Worm (Caenorhabditis elegans) whole organism, L4 larva: ENCODE measurements around the gene bcat-1.

Experiments
- F10B5.3 ChIP-seq: sonication (generic microtip); optimal IDR thresholded peaks from 2 replicates; lab custom pipeline; 2016; ENCODE audit warnings: mild to moderate bottlenecking, missing genetic modification characterization, missing compliant biosample characterization
- F37D6.2 ChIP-seq: sonication (generic microtip); optimal IDR thresholded peaks from 2 replicates; lab custom pipeline; 2016; ENCODE audit warnings: mild to moderate bottlenecking, missing genetic modification characterization, missing compliant biosample characterization
- F49E8.2 ChIP-seq: sonication (generic microtip); optimal IDR thresholded peaks from 2 replicates; lab custom pipeline; 2016; ENCODE audit warnings: missing compliant biosample characterization, mild to moderate bottlenecking, missing genetic modification characterization, borderline replicate concordance
- R02D3.7 ChIP-seq: fragments of 150-350 bp; sonication (generic microtip); optimal IDR thresholded peaks from 3 replicates; lab custom pipeline; 2014; ENCODE audit warnings: missing biosample characterization, missing genetic modification characterization
- Y48G9A.11 ChIP-seq: fragments of 200-800 bp; sonication (Bioruptor generic); IDR thresholded peaks from 2 replicates; pipeline ENCODE4 v1.3.6; 2022; ENCODE audit warnings: missing genetic modification reagents, missing genetic modification characterization, missing compliant biosample characterization
- Y5F2A.4 ChIP-seq: fragments of 200-800 bp; sonication (Bioruptor generic); optimal IDR thresholded peaks from 2 replicates; lab custom pipeline; 2018; ENCODE audit warnings: mild to moderate bottlenecking, missing genetic modification characterization, missing compliant biosample characterization
- aly-2 ChIP-seq: sonication (generic microtip); optimal IDR thresholded peaks from 2 replicates; lab custom pipeline; 2018; ENCODE audit warnings: missing biosample characterization, missing genetic modification characterization
- ama-1 ChIP-seq: fragments of 150-350 bp; optimal IDR thresholded peaks from 2 replicates; lab custom pipeline; 2014; ENCODE audit warnings: inconsistent platforms, mixed read lengths
- ceh-20 ChIP-seq: fragments of 200-800 bp; sonication (Bioruptor generic); IDR thresholded peaks from 2 replicates; pipeline ENCODE4 v1.3.6; 2022; ENCODE audit warnings: missing genetic modification reagents, missing genetic modification characterization, missing compliant biosample characterization
- ceh-28 ChIP-seq: fragments of 150-350 bp; optimal IDR thresholded peaks from 2 replicates; lab custom pipeline; 2014; ENCODE audit warnings: missing biosample characterization, missing genetic modification reagents, missing genetic modification characterization
- ceh-44 ChIP-seq: fragments of 200-800 bp; sonication (Bioruptor generic); IDR thresholded peaks from 2 replicates; pipeline ENCODE4 v1.3.6; 2022; ENCODE audit warnings: missing genetic modification reagents, missing genetic modification characterization, missing compliant biosample characterization
- ceh-62 ChIP-seq: sonication (generic microtip); optimal IDR thresholded peaks from 2 replicates; lab custom pipeline; 2017; ENCODE audit warnings: missing biosample characterization, missing genetic modification characterization
- ctbp-1 ChIP-seq: fragments of 200-800 bp; sonication (Bioruptor generic); IDR thresholded peaks from 2 replicates; pipeline ENCODE4 v1.3.6; 2022; ENCODE audit warnings: missing genetic modification reagents, missing genetic modification characterization, missing compliant biosample characterization
- daf-16 ChIP-seq, 3 experiments: sonication (generic microtip); optimal IDR thresholded peaks; 2 replicates each; lab custom pipeline; 2016 to 2017; ENCODE audit warnings: missing genetic modification characterization in 3 of 3, missing genetic modification reagents in 3 of 3, mild to moderate bottlenecking in 2 of 3, missing compliant biosample characterization in 2 of 3, missing biosample characterization in 1 of 3, moderate library complexity in 1 of 3
- daf-19 ChIP-seq: fragments of 200-800 bp; sonication (Bioruptor generic); conservative IDR thresholded peaks from 2 replicates; pipeline ENCODE4 v1.3.6; 2022; ENCODE audit warnings: missing genetic modification characterization, missing compliant biosample characterization
- daf-8 ChIP-seq: fragments of 200-800 bp; sonication (Bioruptor generic); IDR thresholded peaks from 2 replicates; pipeline ENCODE4 v1.3.6; 2022; ENCODE audit warnings: missing genetic modification characterization, missing compliant biosample characterization
- dmd-6 ChIP-seq: fragments of 200-800 bp; sonication (Bioruptor generic); IDR thresholded peaks from 2 replicates; pipeline ENCODE4 v1.3.6; 2022; ENCODE audit warnings: missing genetic modification reagents, missing genetic modification characterization, missing compliant biosample characterization
- dmd-8 ChIP-seq: fragments of 200-800 bp; sonication (Bioruptor generic); IDR thresholded peaks from 2 replicates; pipeline ENCODE4 v1.3.6; 2022; ENCODE audit warnings: missing genetic modification characterization, missing compliant biosample characterization
- dmd-9 ChIP-seq: fragments of 200-800 bp; sonication (Bioruptor generic); IDR thresholded peaks from 2 replicates; pipeline ENCODE4 v1.3.6; 2022; ENCODE audit warnings: missing genetic modification reagents, missing genetic modification characterization, missing compliant biosample characterization
- duxl-1 ChIP-seq: sonication (generic microtip); optimal IDR thresholded peaks from 2 replicates; lab custom pipeline; 2016; ENCODE audit warnings: mild to moderate bottlenecking, missing genetic modification characterization, moderate library complexity, missing compliant biosample characterization; ENCODE audit not compliant: poor library complexity
- dve-1 ChIP-seq: sonication (generic microtip); optimal IDR thresholded peaks from 2 replicates; lab custom pipeline; 2017; ENCODE audit warnings: antibody characterized with exemption, mild to moderate bottlenecking, missing genetic modification characterization, missing compliant biosample characterization; ENCODE audit not compliant: insufficient read depth
- egl-43 ChIP-seq: fragments of 200-800 bp; sonication (Bioruptor generic); IDR thresholded peaks from 2 replicates; pipeline ENCODE4 v1.3.6; 2022; ENCODE audit warnings: missing genetic modification reagents, missing genetic modification characterization, missing compliant biosample characterization
- fkh-10 ChIP-seq: fragments of 150-350 bp; optimal IDR thresholded peaks from 2 replicates; lab custom pipeline; 2014; ENCODE audit warnings: missing biosample characterization, missing genetic modification reagents, missing genetic modification characterization
- fos-1 ChIP-seq: fragments of 150-350 bp; optimal IDR thresholded peaks from 2 replicates; lab custom pipeline; 2014; ENCODE audit warnings: missing biosample characterization, missing genetic modification characterization
- jun-1 ChIP-seq: fragments of 150-350 bp; optimal IDR thresholded peaks from 2 replicates; lab custom pipeline; 2014; ENCODE audit warnings: missing biosample characterization, missing genetic modification reagents, missing genetic modification characterization
- lim-7 ChIP-seq: fragments of 200-800 bp; sonication (Bioruptor generic); IDR thresholded peaks from 2 replicates; pipeline ENCODE4 v1.3.6; 2022; ENCODE audit warnings: missing genetic modification characterization, missing compliant biosample characterization
- lin-1 ChIP-seq: fragments of 200-800 bp; sonication (Bioruptor generic); IDR thresholded peaks from 2 replicates; pipeline ENCODE4 v1.3.6; 2022; ENCODE audit warnings: missing genetic modification reagents, missing genetic modification characterization, missing compliant biosample characterization
- lin-15B ChIP-seq: fragments of 150-350 bp; sonication (generic microtip); optimal IDR thresholded peaks from 3 replicates; lab custom pipeline; 2014; ENCODE audit warnings: missing biosample characterization, missing genetic modification characterization
- lin-29 ChIP-seq: fragments of 200-800 bp; sonication (Bioruptor generic); IDR thresholded peaks from 2 replicates; pipeline ENCODE4 v1.3.6; 2022; ENCODE audit warnings: missing genetic modification reagents, missing genetic modification characterization, missing compliant biosample characterization
- lir-3 ChIP-seq: sonication (generic microtip); optimal IDR thresholded peaks from 2 replicates; lab custom pipeline; 2016; ENCODE audit warnings: mild to moderate bottlenecking, missing genetic modification characterization, missing compliant biosample characterization
- mdt-29 ChIP-seq: fragments of 200-800 bp; sonication (Bioruptor generic); IDR thresholded peaks from 2 replicates; pipeline ENCODE4 v1.3.6; 2022; ENCODE audit warnings: missing genetic modification reagents, missing genetic modification characterization, missing compliant biosample characterization
- nhr-10 ChIP-seq: fragments of 150-350 bp; optimal IDR thresholded peaks from 2 replicates; lab custom pipeline; 2014; ENCODE audit warnings: missing biosample characterization, missing genetic modification characterization
- nhr-237 ChIP-seq: sonication (generic microtip); optimal IDR thresholded peaks from 2 replicates; lab custom pipeline; 2017; ENCODE audit warnings: missing biosample characterization, missing genetic modification characterization
- nhr-42 ChIP-seq: fragments of 200-800 bp; sonication (Bioruptor generic); IDR thresholded peaks from 2 replicates; pipeline ENCODE4 v1.3.6; 2022; ENCODE audit warnings: missing genetic modification characterization, missing compliant biosample characterization
- nhr-48 ChIP-seq: sonication (generic microtip); optimal IDR thresholded peaks from 2 replicates; lab custom pipeline; 2016; ENCODE audit warnings: mild to moderate bottlenecking, missing genetic modification characterization, missing compliant biosample characterization
- nhr-6 ChIP-seq: fragments of 150-350 bp; optimal IDR thresholded peaks from 2 replicates; lab custom pipeline; 2014; ENCODE audit warnings: missing biosample characterization, missing genetic modification characterization
- pha-4 ChIP-seq, 2 experiments: fragments of 150-350 bp in 1 of 2; fragments of 200-800 bp in 1 of 2; sonication (Bioruptor generic) in 1 of 2; IDR thresholded peaks in 1 of 2; optimal IDR thresholded peaks in 1 of 2; 2 replicates each; pipeline versions ENCODE4 v1.3.6 to Lab custom; 2014 to 2022; ENCODE audit warnings: missing genetic modification characterization in 2 of 2, missing genetic modification reagents in 2 of 2, missing biosample characterization in 1 of 2, missing compliant biosample characterization in 1 of 2
- pqm-1 ChIP-seq: sonication (generic microtip); optimal IDR thresholded peaks from 2 replicates; lab custom pipeline; 2017; ENCODE audit warnings: missing biosample characterization, missing genetic modification characterization
- rbr-2 ChIP-seq: sonication (generic microtip); optimal IDR thresholded peaks from 2 replicates; lab custom pipeline; 2016; ENCODE audit warnings: missing genotype, missing genetic modification characterization, missing compliant biosample characterization
- saeg-2 ChIP-seq: fragments of 200-800 bp; sonication (Bioruptor generic); IDR thresholded peaks from 2 replicates; pipeline ENCODE4 v1.3.6; 2022; ENCODE audit warnings: missing genetic modification reagents, missing genetic modification characterization, missing compliant biosample characterization
- skn-1 ChIP-seq: fragments of 150-350 bp; optimal IDR thresholded peaks from 2 replicates; lab custom pipeline; 2014; ENCODE audit warnings: missing biosample characterization, missing genetic modification characterization
- spr-3 ChIP-seq: fragments of 200-800 bp; sonication (Bioruptor generic); optimal IDR thresholded peaks from 2 replicates; lab custom pipeline; 2018; ENCODE audit warnings: mild to moderate bottlenecking, missing genetic modification characterization, missing compliant biosample characterization
- tra-1 ChIP-seq: fragments of 200-800 bp; sonication (Bioruptor generic); IDR thresholded peaks from 2 replicates; pipeline ENCODE4 v1.3.6; 2022; ENCODE audit warnings: missing genetic modification reagents, missing genetic modification characterization, missing compliant biosample characterization
- unc-39 ChIP-seq: sonication (generic microtip); optimal IDR thresholded peaks from 2 replicates; lab custom pipeline; 2017; ENCODE audit warnings: missing biosample characterization, missing genetic modification characterization
- vab-7 ChIP-seq: fragments of 200-800 bp; sonication (Bioruptor generic); IDR thresholded peaks from 2 replicates; pipeline ENCODE4 v1.3.6; 2022; ENCODE audit warnings: missing genetic modification reagents, missing genetic modification characterization, missing compliant biosample characterization
- zag-1 ChIP-seq: fragments of 150-350 bp; optimal IDR thresholded peaks from 2 replicates; lab custom pipeline; 2014; ENCODE audit warnings: missing biosample characterization, missing genetic modification characterization
- zfp-2 ChIP-seq: sonication (generic microtip); optimal IDR thresholded peaks from 2 replicates; lab custom pipeline; 2016; ENCODE audit warnings: mild to moderate bottlenecking, missing genetic modification characterization, missing compliant biosample characterization
- zip-11 ChIP-seq: fragments of 200-800 bp; sonication (Bioruptor generic); IDR thresholded peaks from 2 replicates; pipeline ENCODE4 v1.3.6; 2022; ENCODE audit warnings: missing genetic modification characterization, missing compliant biosample characterization
- zip-2 ChIP-seq: fragments of 150-350 bp; optimal IDR thresholded peaks from 2 replicates; lab custom pipeline; 2014; ENCODE audit warnings: missing biosample characterization, missing genetic modification characterization
- ztf-7 ChIP-seq: fragments of 150-350 bp; optimal IDR thresholded peaks from 2 replicates; lab custom pipeline; 2014; ENCODE audit warnings: missing biosample characterization, missing genetic modification characterization

Gene bcat-1

DNA sequence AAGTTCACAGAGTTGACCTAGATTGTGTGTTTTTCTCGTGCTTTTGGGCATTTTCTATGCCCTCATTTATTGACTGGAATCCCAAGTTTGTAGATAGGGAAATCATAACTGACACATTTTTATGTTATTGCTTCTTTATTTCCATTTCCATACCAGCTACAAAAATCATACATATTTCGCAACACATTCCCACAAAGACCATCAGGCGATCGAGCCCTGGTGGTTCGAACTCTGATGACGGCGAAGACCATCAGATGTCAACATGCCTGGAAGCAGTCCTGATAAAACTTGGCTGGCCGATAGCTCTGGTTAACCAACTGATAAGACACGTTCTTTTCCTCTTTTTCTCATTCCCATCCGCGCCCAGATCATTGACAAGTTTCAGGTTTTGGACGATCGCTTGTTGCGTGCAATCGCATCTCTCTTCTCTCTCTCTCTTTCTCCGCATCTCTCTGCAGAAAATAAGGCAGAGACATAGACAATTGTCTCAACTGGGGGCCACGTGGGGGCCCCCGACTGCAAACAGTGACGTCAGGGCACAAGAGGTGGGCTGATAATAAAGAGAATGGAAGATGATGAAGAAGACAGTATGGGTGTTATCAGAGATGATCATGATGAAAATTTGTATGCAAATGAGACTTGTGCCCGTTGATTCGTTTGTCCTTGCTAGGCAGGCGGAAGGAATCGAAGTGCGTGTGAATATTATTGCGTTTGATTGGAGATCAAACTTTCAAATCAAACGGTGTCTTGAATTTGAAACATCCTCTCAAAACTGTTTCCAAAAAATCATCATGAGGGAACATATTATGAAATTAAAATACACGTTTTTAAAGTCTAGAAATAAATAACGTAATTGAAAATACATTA is 5.0 kb upstream of the bcat-1 start (continued):
- TF ChIP-seq egl-43 (GFP tag; lab: Robert Waterston, UW): no peak
- no peak for TF ChIP-seq lin-15B (tag; lab: Kevin White, UChicago)
- peak; percentile 100 for TF ChIP-seq tra-1 (GFP tag; lab: Robert Waterston, UW)
- TF ChIP-seq lim-7 (GFP tag; lab: Robert Waterston, UW): no peak
- TF ChIP-seq unc-39 (tag; lab: Kevin White, UChicago): no peak
- peak; percentile 68 for TF ChIP-seq mdt-29 (GFP tag; lab: Robert Waterston, UW)
- TF ChIP-seq dmd-9: no peak
- TF ChIP-seq zfp-2 (tag; lab: Kevin White, UChicago): no peak
- TF ChIP-seq lir-3 (tag; lab: Kevin White, UChicago): no peak
- no peak for TF ChIP-seq skn-1 (tag; lab: Kevin White, UChicago)
- no peak for TF ChIP-seq F10B5.3 (tag; lab: Kevin White, UChicago)
- TF ChIP-seq vab-7: no peak
- no peak for TF ChIP-seq ceh-62 (tag; lab: Kevin White, UChicago)
- no peak for TF ChIP-seq ceh-44 (GFP tag; lab: Robert Waterston, UW)
- no peak for TF ChIP-seq F37D6.2 (tag; lab: Kevin White, UChicago)
- no peak for TF ChIP-seq aly-2
- no peak for TF ChIP-seq Y48G9A.11
- no peak for TF ChIP-seq ama-1
- TF ChIP-seq saeg-2 (GFP tag; lab: Robert Waterston, UW): peak; percentile 98
- no peak for TF ChIP-seq daf-19
- TF ChIP-seq nhr-42 (GFP tag; lab: Robert Waterston, UW): peak; percentile 65; the same call in 1 of the 2 replicates
- no peak for TF ChIP-seq nhr-237 (tag; lab: Kevin White, UChicago)
- TF ChIP-seq ceh-28 (tag; lab: Kevin White, UChicago): peak; percentile 24
- peak; percentile 92 for TF ChIP-seq pha-4 (GFP tag; IDR thresholded peaks at IDR 0.05; lab: Robert Waterston, UW)
- TF ChIP-seq pha-4 (tag; optimal IDR thresholded peaks at IDR 0.05; lab: Kevin White, UChicago): no peak
- TF ChIP-seq zip-11: no peak
- peak; percentile 99 for TF ChIP-seq nhr-48 (tag; lab: Kevin White, UChicago)
- peak; percentile 99 for TF ChIP-seq dve-1 (tag; lab: Kevin White, UChicago)
- peak; percentile 66 for TF ChIP-seq jun-1 (tag; lab: Kevin White, UChicago)
- peak; percentile 34 for TF ChIP-seq spr-3 (GFP tag; lab: Kevin White, UChicago)
- TF ChIP-seq nhr-6 (tag; lab: Kevin White, UChicago): peak; percentile 20
- TF ChIP-seq Y5F2A.4: no peak
- TF ChIP-seq fos-1 (tag; lab: Kevin White, UChicago): peak; percentile 84
- peak; percentile 42; the same call in 1 of the 2 replicates for TF ChIP-seq lin-29
- TF ChIP-seq fkh-10 (GFP tag; lab: Kevin White, UChicago): no peak
- TF ChIP-seq dmd-8 (GFP tag; lab: Robert Waterston, UW): no peak
- peak; percentile 100 for TF ChIP-seq dmd-6 (GFP tag; lab: Robert Waterston, UW)
- TF ChIP-seq ctbp-1 (GFP tag; lab: Robert Waterston, UW): peak; percentile 60; the same call in 1 of the 2 replicates
- TF ChIP-seq zip-2 (tag; lab: Kevin White, UChicago): peak; percentile 44
- no peak for TF ChIP-seq R02D3.7 (tag; lab: Kevin White, UChicago)
- TF ChIP-seq rbr-2 (tag; lab: Kevin White, UChicago): peak; percentile 63
- peak; percentile 96 for TF ChIP-seq lin-1 (GFP tag; lab: Robert Waterston, UW)
- TF ChIP-seq pqm-1 (tag; lab: Kevin White, UChicago): peak; percentile 80
- TF ChIP-seq F49E8.2 (tag; lab: Kevin White, UChicago): no peak
- TF ChIP-seq zag-1 (tag; lab: Kevin White, UChicago): no peak
- peak; percentile 76 to 97 for TF ChIP-seq daf-16 (GFP tag; optimal IDR thresholded peaks at IDR 0.05; lab: Kevin White, UChicago)
- peak; percentile 96 for TF ChIP-seq daf-16 (tag; optimal IDR thresholded peaks at IDR 0.05; lab: Kevin White, UChicago)
- TF ChIP-seq duxl-1 (tag; lab: Kevin White, UChicago): peak; percentile 27
- peak; percentile 60 for TF ChIP-seq ceh-20 (GFP tag; lab: Robert Waterston, UW)
- TF ChIP-seq daf-8 (GFP tag; lab: Robert Waterston, UW): no peak
- peak; percentile 97 for TF ChIP-seq nhr-10 (tag; lab: Kevin White, UChicago)
- TF ChIP-seq ztf-7 (tag; lab: Kevin White, UChicago): peak; percentile 3
